Fruit fly (Drosophila melanogaster) whole organism, wandering third instar larva: ENCODE measurements around the gene C3G.

ENCODE experiments used
- Abd-B ChIP-seq: fragments of >200 bp; optimal IDR thresholded peaks from 2 replicates; lab custom pipeline; 2017; ENCODE audit warnings: missing biosample characterization, missing genetic modification characterization
- CG32264 ChIP-seq: fragments of 200-800 bp; sonication (Bioruptor generic); optimal IDR thresholded peaks from 2 replicates; lab custom pipeline; 2016; ENCODE audit warnings: missing biosample characterization, missing genetic modification characterization
- CG9705 ChIP-seq: fragments of 200-800 bp; sonication (Bioruptor generic); optimal IDR thresholded peaks from 2 replicates; lab custom pipeline; 2018; ENCODE audit warnings: missing biosample characterization, mild to moderate bottlenecking, missing genetic modification characterization
- CrebA ChIP-seq: fragments of 200-800 bp; sonication (Bioruptor generic); optimal IDR thresholded peaks from 2 replicates; lab custom pipeline; 2016; ENCODE audit warnings: missing biosample characterization, mild to moderate bottlenecking, missing genetic modification characterization, borderline replicate concordance
- Dfd ChIP-seq: fragments of >200 bp; optimal IDR thresholded peaks from 2 replicates; lab custom pipeline; 2017; ENCODE audit warnings: missing biosample characterization, missing genetic modification characterization
- Dif ChIP-seq: fragments of 200-275, 200-300 bp; sonication (Bioruptor generic); optimal IDR thresholded peaks from 2 replicates; lab custom pipeline; 2018; ENCODE audit warnings: missing biosample characterization, missing genetic modification characterization; ENCODE audit not compliant: partially characterized antibody
- GATAd ChIP-seq: sonication (Bioruptor generic); optimal IDR thresholded peaks from 2 replicates; lab custom pipeline; 2016; ENCODE audit warnings: missing biosample characterization, missing genetic modification characterization
- HLH106 ChIP-seq: fragments of 200-800 bp; optimal IDR thresholded peaks from 3 replicates; lab custom pipeline; 2019; ENCODE audit warnings: missing biosample characterization, mild to moderate bottlenecking, missing genetic modification characterization, moderate library complexity
- Hnf4 ChIP-seq: fragments of 200-800 bp; sonication (Bioruptor generic); optimal IDR thresholded peaks from 2 replicates; lab custom pipeline; 2016; ENCODE audit warnings: missing biosample characterization, mild to moderate bottlenecking, missing genetic modification characterization
- Hr78 ChIP-seq: fragments of >200 bp; optimal IDR thresholded peaks from 2 replicates; lab custom pipeline; 2017; ENCODE audit warnings: missing biosample characterization, missing genetic modification characterization
- Hr83 ChIP-seq: fragments of 200-300 bp; sonication (Bioruptor generic); optimal IDR thresholded peaks from 2 replicates; lab custom pipeline; 2016; ENCODE audit warnings: missing biosample characterization, mild to moderate bottlenecking, missing genetic modification characterization, moderate library complexity; ENCODE audit not compliant: poor library complexity, severe bottlenecking
- Jra ChIP-seq: sonication (Bioruptor generic); optimal IDR thresholded peaks from 2 replicates; lab custom pipeline; 2016; ENCODE audit warnings: missing biosample characterization, missing genetic modification characterization
- Mio ChIP-seq: sonication (Bioruptor generic); optimal IDR thresholded peaks from 2 replicates; lab custom pipeline; 2016; ENCODE audit warnings: missing biosample characterization, missing genetic modification characterization
- Myc ChIP-seq: fragments of >200 bp; optimal IDR thresholded peaks from 2 replicates; lab custom pipeline; 2017
- N ChIP-seq: fragments of >200 bp; optimal IDR thresholded peaks from 2 replicates; lab custom pipeline; 2018; ENCODE audit warnings: missing biosample characterization, missing external identifiers, missing genetic modification characterization
- OdsH ChIP-seq: fragments of 200-800 bp; sonication (Bioruptor generic); optimal IDR thresholded peaks from 2 replicates; lab custom pipeline; 2016; ENCODE audit warnings: missing biosample characterization, mild to moderate bottlenecking, missing genetic modification characterization
- Rel ChIP-seq, 2 experiments: fragments of 200-800 bp; sonication (Bioruptor generic) in 1 of 2; optimal IDR thresholded peaks; 2 replicates in 1 of 2; 3 replicates in 1 of 2; lab custom pipeline; 2016 to 2019; ENCODE audit warnings: mild to moderate bottlenecking in 2 of 2, missing biosample characterization in 2 of 2, missing genetic modification characterization in 2 of 2, moderate library complexity in 1 of 2
- Sp1 ChIP-seq: fragments of 200-800 bp; sonication (Bioruptor generic); optimal IDR thresholded peaks from 3 replicates; lab custom pipeline; 2019; ENCODE audit warnings: missing biosample characterization, mild to moderate bottlenecking, missing genetic modification characterization, moderate library complexity
- Vsx2 ChIP-seq: fragments of 200-300, 225-300 bp; sonication (Bioruptor generic); optimal IDR thresholded peaks from 2 replicates; lab custom pipeline; 2018; ENCODE audit warnings: missing biosample characterization, missing genetic modification characterization; ENCODE audit not compliant: partially characterized antibody
- br ChIP-seq: fragments of 200-800 bp; sonication (Bioruptor generic); optimal IDR thresholded peaks from 2 replicates; lab custom pipeline; 2016; ENCODE audit warnings: missing biosample characterization, missing genetic modification characterization
- brk ChIP-seq: fragments of 200-800 bp; sonication (Bioruptor generic); optimal IDR thresholded peaks from 2 replicates; lab custom pipeline; 2016; ENCODE audit warnings: missing biosample characterization, mild to moderate bottlenecking, missing genetic modification characterization
- dl ChIP-seq, 2 experiments: fragments of 175-275, 200-275 bp in 1 of 2; fragments of 200-275 bp in 1 of 2; sonication (Bioruptor generic); optimal IDR thresholded peaks; lab custom pipeline; 2018; ENCODE audit warnings: mild to moderate bottlenecking in 2 of 2, missing biosample characterization in 2 of 2, missing genetic modification characterization in 2 of 2, moderate library complexity in 2 of 2; ENCODE audit not compliant: partially characterized antibody in 2 of 2, insufficient read depth in 1 of 2
- dmrt93B ChIP-seq: fragments of 200-800 bp; sonication (Bioruptor generic); optimal IDR thresholded peaks from 2 replicates; lab custom pipeline; 2018; ENCODE audit warnings: missing biosample characterization, mild to moderate bottlenecking, missing genetic modification characterization
- dsf ChIP-seq: sonication (Bioruptor generic); optimal IDR thresholded peaks from 2 replicates; lab custom pipeline; 2016; ENCODE audit warnings: missing biosample characterization, missing genetic modification characterization, borderline replicate concordance
- ey ChIP-seq: fragments of 200-800 bp; sonication (Bioruptor generic); optimal IDR thresholded peaks from 2 replicates; lab custom pipeline; 2016; ENCODE audit warnings: missing biosample characterization, missing genetic modification characterization
- foxo ChIP-seq, 2 experiments: fragments of 200-800 bp; sonication (Bioruptor generic); optimal IDR thresholded peaks; 2 replicates in 1 of 2; 3 replicates in 1 of 2; lab custom pipeline; 2016 to 2017; ENCODE audit warnings: missing biosample characterization in 2 of 2, missing genetic modification characterization in 2 of 2
- fru ChIP-seq: fragments of 200-800 bp; sonication (Bioruptor generic); optimal IDR thresholded peaks from 3 replicates; lab custom pipeline; 2016; ENCODE audit warnings: missing biosample characterization, mild to moderate bottlenecking, missing genetic modification characterization
- h ChIP-seq: fragments of 200-800 bp; sonication (Bioruptor generic); optimal IDR thresholded peaks from 3 replicates; lab custom pipeline; 2016; ENCODE audit warnings: missing biosample characterization, mild to moderate bottlenecking, missing genetic modification characterization
- jim ChIP-seq: fragments of 175-275, 200-325 bp; sonication (Bioruptor generic); optimal IDR thresholded peaks from 2 replicates; lab custom pipeline; 2016; ENCODE audit warnings: missing biosample characterization, mild to moderate bottlenecking, missing genetic modification characterization
- lola ChIP-seq: fragments of >200 bp; optimal IDR thresholded peaks from 2 replicates; lab custom pipeline; 2017; ENCODE audit warnings: missing biosample characterization, missing genetic modification characterization
- pan ChIP-seq: fragments of >200 bp; optimal IDR thresholded peaks from 2 replicates; lab custom pipeline; 2017
- psq ChIP-seq: fragments of 200-800 bp; sonication (Bioruptor generic); optimal IDR thresholded peaks from 3 replicates; lab custom pipeline; 2017; ENCODE audit warnings: missing biosample characterization, mild to moderate bottlenecking, missing genetic modification characterization, moderate library complexity
- rgr ChIP-seq: fragments of 200-800 bp; sonication (Bioruptor generic); optimal IDR thresholded peaks from 3 replicates; lab custom pipeline; 2016; ENCODE audit warnings: missing biosample characterization, mild to moderate bottlenecking, missing genetic modification characterization
- sage ChIP-seq: fragments of 200-800 bp; sonication (Bioruptor generic); optimal IDR thresholded peaks from 2 replicates; lab custom pipeline; 2016; ENCODE audit warnings: missing biosample characterization, mild to moderate bottlenecking, missing genetic modification characterization
- sv ChIP-seq: fragments of 200-800 bp; sonication (Bioruptor generic); optimal IDR thresholded peaks from 3 replicates; lab custom pipeline; 2016; ENCODE audit warnings: missing biosample characterization, missing genetic modification characterization
- tai ChIP-seq: sonication (Bioruptor generic); optimal IDR thresholded peaks from 2 replicates; lab custom pipeline; 2016; ENCODE audit warnings: missing biosample characterization, missing genetic modification characterization
- usp ChIP-seq: fragments of >200 bp; optimal IDR thresholded peaks from 2 replicates; lab custom pipeline; 2017; ENCODE audit warnings: missing biosample characterization, missing genetic modification characterization
- woc ChIP-seq: sonication (Bioruptor generic); optimal IDR thresholded peaks from 2 replicates; lab custom pipeline; 2016; ENCODE audit warnings: missing biosample characterization, mild to moderate bottlenecking, missing genetic modification characterization

The C3G gene

DNA sequence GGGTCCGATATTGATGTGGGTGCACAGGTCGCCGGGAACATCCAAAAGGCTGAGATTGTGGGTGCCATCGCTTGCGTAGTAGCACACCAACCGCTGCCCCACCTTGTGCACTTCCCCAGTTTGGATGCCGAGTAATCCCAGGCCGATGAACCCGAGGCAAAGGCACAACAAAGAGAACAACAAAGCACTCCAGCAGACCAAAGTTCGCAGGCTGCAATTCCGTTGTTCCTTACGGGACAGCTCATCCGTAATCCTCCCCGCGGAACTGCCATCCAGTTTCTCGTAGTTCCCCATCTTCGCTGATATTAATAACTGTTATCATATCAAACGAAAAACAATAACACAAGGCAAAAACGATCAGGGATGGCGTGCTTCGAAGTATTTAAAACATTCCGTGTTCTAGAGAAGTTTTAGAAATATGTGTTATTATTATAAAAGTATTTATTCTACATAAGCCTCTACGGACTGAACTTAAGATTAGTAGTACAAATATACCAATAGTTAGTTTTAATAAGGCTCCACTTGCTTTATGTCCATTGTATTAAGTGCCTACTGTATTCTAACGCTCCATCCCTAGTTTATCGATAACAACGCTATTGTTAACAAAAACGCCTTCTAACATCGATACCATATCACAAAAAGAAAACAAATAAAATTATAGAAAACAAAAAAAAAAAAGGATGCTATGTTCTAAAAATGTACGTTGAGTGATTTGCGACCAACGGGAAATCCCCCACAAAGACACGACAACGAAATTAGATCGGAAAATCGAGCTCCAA is 46.0 kb upstream of the C3G start, which contains the start of the genes Cht11 and CG4558:
TSS of gene Cht11 (minus strand) at position 340 of the 779 bp plus-strand sequence.
TSS of gene CG4558 (plus strand) at position 593 of the 779 bp plus-strand sequence.
- peak; percentile 55 for TF ChIP-seq sage (GFP tag; lab: Kevin White, UChicago)
- peak; percentile 49 for TF ChIP-seq dsf (GFP tag; lab: Kevin White, UChicago)
- peak; percentile 62 for TF ChIP-seq dmrt93B (GFP tag; lab: Kevin White, UChicago)
- no peak for TF ChIP-seq pan (lab: Kevin White, UChicago)
- peak; percentile 6 for TF ChIP-seq Hr83 (GFP tag; lab: Kevin White, UChicago)
- TF ChIP-seq psq (GFP tag; lab: Kevin White, UChicago): peak; percentile 90
- TF ChIP-seq h (GFP tag; lab: Kevin White, UChicago): peak; percentile 87
- TF ChIP-seq ey (GFP tag; lab: Kevin White, UChicago): peak; percentile 81
- peak; percentile 89 for TF ChIP-seq fru
- peak; percentile 79 for TF ChIP-seq br (GFP tag; lab: Kevin White, UChicago)
- no peak for TF ChIP-seq Hr78 (GFP tag; lab: Kevin White, UChicago)
- no peak for TF ChIP-seq N (GFP tag; lab: Kevin White, UChicago)
- TF ChIP-seq woc: peak; percentile 84
- TF ChIP-seq jim (GFP tag; lab: Kevin White, UChicago): no peak
- TF ChIP-seq Abd-B (GFP tag; lab: Kevin White, UChicago): no peak
- TF ChIP-seq Rel (GFP tag; optimal IDR thresholded peaks at IDR 0.05; lab: Kevin White, UChicago): no peak
- peak; percentile 95 for TF ChIP-seq Rel (tag; optimal IDR thresholded peaks at IDR 0.05; lab: Kevin White, UChicago)
- TF ChIP-seq HLH106 (tag; lab: Kevin White, UChicago): peak; percentile 90
- peak; percentile 80 for TF ChIP-seq CG9705 (GFP tag; lab: Kevin White, UChicago)
- peak; percentile 84 for TF ChIP-seq OdsH (GFP tag; lab: Kevin White, UChicago)
- TF ChIP-seq usp (GFP tag; lab: Kevin White, UChicago): no peak
- TF ChIP-seq sv (GFP tag; lab: Kevin White, UChicago): peak; percentile 76
- TF ChIP-seq Hnf4 (GFP tag; lab: Kevin White, UChicago): peak; percentile 87
- TF ChIP-seq Dif (GFP tag; lab: Kevin White, UChicago): no peak
- TF ChIP-seq lola (GFP tag; lab: Kevin White, UChicago): no peak
- no peak for TF ChIP-seq Mio (GFP tag; lab: Kevin White, UChicago)
- peak in 1 of 2 experiments; percentile 91 for TF ChIP-seq foxo (GFP tag; optimal IDR thresholded peaks at IDR 0.05; lab: Kevin White, UChicago)
- no peak for TF ChIP-seq dl (GFP tag; optimal IDR thresholded peaks at IDR 0.05; lab: Kevin White, UChicago; ENCODE audit: insufficient read depth in 1 of 2, partially characterized antibody in 2 of 2)
- no peak for TF ChIP-seq CrebA (GFP tag; lab: Kevin White, UChicago)
- TF ChIP-seq Vsx2 (GFP tag; lab: Kevin White, UChicago): no peak
- no peak for TF ChIP-seq brk (GFP tag; lab: Kevin White, UChicago)
- TF ChIP-seq Jra (GFP tag; lab: Kevin White, UChicago): peak; percentile 77
- TF ChIP-seq CG32264: no peak
- TF ChIP-seq Sp1 (GFP tag; lab: Kevin White, UChicago): peak; percentile 88
- no peak for TF ChIP-seq GATAd (GFP tag; lab: Kevin White, UChicago)
- no peak for TF ChIP-seq tai (GFP tag; lab: Kevin White, UChicago)
- TF ChIP-seq Dfd (GFP tag; lab: Kevin White, UChicago): no peak
- peak; percentile 87 for TF ChIP-seq rgr (GFP tag; lab: Kevin White, UChicago)
- no peak for TF ChIP-seq Myc (lab: Kevin White, UChicago)
